Fruit fly (Drosophila melanogaster) Kc167 (cell line): Measurements from ENCODE around the gene sinah.

Source experiments
- h ChIP-seq: fragments of >200 bp; optimal IDR thresholded peaks from 3 replicates; lab custom pipeline; 2018; ENCODE audit warnings: missing external identifiers
- psq ChIP-seq: fragments of >200 bp; optimal IDR thresholded peaks from 2 replicates; lab custom pipeline; 2017; ENCODE audit warnings: missing external identifiers

DNA sequence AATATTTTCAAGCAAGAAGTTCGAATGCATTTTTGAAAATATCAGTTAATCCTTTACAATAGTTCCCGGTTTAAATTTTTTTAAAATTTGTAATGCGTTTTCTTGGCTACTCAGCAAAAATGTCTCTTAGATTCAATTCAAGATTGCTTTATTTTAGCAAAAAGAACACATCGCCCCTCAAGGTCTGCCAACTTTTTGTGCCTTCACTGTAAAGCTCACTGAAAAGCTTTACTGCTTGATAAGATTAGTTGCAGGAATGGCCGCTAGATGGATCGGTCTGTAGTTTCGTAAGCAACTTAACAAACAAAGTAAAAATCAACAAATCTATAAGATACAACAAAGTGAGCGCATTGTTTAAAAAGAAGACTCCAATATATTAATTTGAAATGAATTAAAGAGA lies 25.2 kb downstream of the sinah start:
- TF ChIP-seq psq (no peak), h (lab: Kevin White, UChicago) (no peak)
